Worm (Caenorhabditis elegans) whole organism, L1 larva: ENCODE data around the gene R166.3.
A peak's percentile ranks its signal among the peaks of the same experiment; 100 is the strongest.

ENCODE experiments used
- blmp-1 ChIP-seq: fragments of 150-350 bp; optimal IDR thresholded peaks from 2 replicates; lab custom pipeline; 2014; ENCODE audit warnings: missing biosample characterization, missing genetic modification characterization
- elt-3 ChIP-seq, 6 experiments: fragments of 150-350 bp in 1 of 6; sonication (generic microtip); optimal IDR thresholded peaks; 2 replicates each; lab custom pipeline; 2017 to 2018; ENCODE audit warnings: missing biosample characterization in 6 of 6, missing genetic modification characterization in 6 of 6, inconsistent platforms in 1 of 6
- fkh-10 ChIP-seq: sonication (generic microtip); optimal IDR thresholded peaks from 2 replicates; lab custom pipeline; 2017; ENCODE audit warnings: missing biosample characterization, missing genetic modification reagents, missing genetic modification characterization
- fkh-4 ChIP-seq: sonication (generic microtip); optimal IDR thresholded peaks from 2 replicates; lab custom pipeline; 2016; ENCODE audit warnings: missing compliant biosample characterization, missing genetic modification characterization, borderline replicate concordance
- lin-14 ChIP-seq: fragments of 200-800 bp; sonication (Bioruptor generic); optimal IDR thresholded peaks from 2 replicates; lab custom pipeline; 2018; ENCODE audit warnings: mild to moderate bottlenecking, missing genetic modification characterization, moderate library complexity, missing compliant biosample characterization
- lir-3 ChIP-seq: sonication (generic microtip); optimal IDR thresholded peaks from 2 replicates; lab custom pipeline; 2016; ENCODE audit warnings: mild to moderate bottlenecking, missing genetic modification characterization, moderate library complexity, missing compliant biosample characterization; ENCODE audit not compliant: poor library complexity
- nhr-11 ChIP-seq: fragments of 150-350 bp; optimal IDR thresholded peaks from 2 replicates; lab custom pipeline; 2014; ENCODE audit warnings: missing biosample characterization, missing genetic modification characterization
- nhr-237 ChIP-seq: fragments of 150-350 bp; optimal IDR thresholded peaks from 2 replicates; lab custom pipeline; 2014; ENCODE audit warnings: missing biosample characterization, missing genetic modification characterization
- nhr-47 ChIP-seq: sonication (generic microtip); optimal IDR thresholded peaks from 2 replicates; lab custom pipeline; 2016; ENCODE audit warnings: mild to moderate bottlenecking, missing genetic modification characterization, moderate library complexity, missing compliant biosample characterization
- nhr-84 ChIP-seq: sonication (generic microtip); optimal IDR thresholded peaks from 2 replicates; lab custom pipeline; 2017; ENCODE audit warnings: missing biosample characterization, missing genetic modification characterization
- pqm-1 ChIP-seq: sonication (generic microtip); optimal IDR thresholded peaks from 3 replicates; lab custom pipeline; 2017; ENCODE audit warnings: missing biosample characterization, missing genetic modification characterization
- snpc-4 ChIP-seq: fragments of 150-350 bp; optimal IDR thresholded peaks from 2 replicates; lab custom pipeline; 2014; ENCODE audit warnings: missing biosample characterization, missing genetic modification characterization
- unc-62 ChIP-seq: fragments of 150-350 bp; optimal IDR thresholded peaks from 2 replicates; lab custom pipeline; 2014; ENCODE audit warnings: missing biosample characterization, missing genetic modification reagents, missing genetic modification characterization

DNA sequence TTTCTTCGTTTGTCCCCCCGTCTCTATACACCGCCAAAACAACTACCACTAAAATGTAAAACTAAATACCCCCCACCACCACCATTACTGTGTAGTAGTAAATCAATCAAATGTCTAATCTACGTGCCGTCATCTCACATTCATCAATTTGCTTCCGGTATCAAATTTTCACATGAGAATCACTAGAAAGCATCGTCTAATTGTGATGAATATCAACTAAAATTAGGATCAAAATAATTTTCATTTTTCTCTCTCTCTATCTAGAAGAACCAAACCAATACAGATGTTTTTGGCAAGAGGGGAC lies 7.6 kb upstream of the R166.3 start:
- TF ChIP-seq nhr-84 (no peak), nhr-11 (no peak), fkh-4 (tag; lab: Kevin White, UChicago) (no peak), unc-62 (GFP tag; lab: Kevin White, UChicago) (no peak), nhr-237 (tag; lab: Kevin White, UChicago) (no peak), snpc-4 (tag; lab: Kevin White, UChicago) (no peak), fkh-10 (no peak), pqm-1 (tag; lab: Kevin White, UChicago) (no peak), lir-3 (tag; lab: Kevin White, UChicago) (no peak), lin-14 (GFP tag; lab: Kevin White, UChicago) (no peak), elt-3 (tag; optimal IDR thresholded peaks at IDR 0.05; lab: Kevin White, UChicago) (no peak), blmp-1 (tag; lab: Kevin White, UChicago) (peak; percentile 21), nhr-47 (no peak)
